Fruit fly (Drosophila melanogaster): Measurements from ENCODE around the gene schuy.

The schuy gene

DNA sequence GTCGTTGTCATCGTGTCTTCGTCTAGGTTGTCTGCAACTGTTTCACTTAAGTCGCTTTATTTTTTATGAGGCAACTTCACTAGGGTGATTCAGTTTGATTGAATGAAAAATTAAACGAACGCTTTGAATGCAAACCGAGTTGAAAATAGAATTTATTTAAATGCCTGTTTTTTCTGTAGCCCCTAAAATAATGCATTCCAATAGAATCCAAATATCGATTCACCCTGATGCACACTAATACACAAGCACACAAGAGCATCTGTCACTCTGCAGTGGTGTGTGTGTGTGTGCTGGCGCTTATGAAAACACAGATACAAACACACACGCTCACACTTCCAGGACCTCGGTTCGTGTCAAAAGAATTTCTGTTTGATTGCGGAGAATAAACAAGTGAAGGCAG is 24.1 kb upstream of the schuy start (continued):
- TF ChIP-seq CG16779 (GFP tag; IDR thresholded peaks at IDR 0.05) (no peak), lilli (GFP tag; optimal IDR thresholded peaks at IDR 0.05) (peak; percentile 2), pho (GFP tag; optimal IDR thresholded peaks at IDR 0.05) (no peak), CG31388 (GFP tag; optimal IDR thresholded peaks at IDR 0.05) (no peak), NFAT (GFP tag; IDR thresholded peaks at IDR 0.05) (no peak; the same call in 1 of the 2 replicates), CG12391 (tag; optimal IDR thresholded peaks at IDR 0.05) (no peak), peb (GFP tag; IDR thresholded peaks at IDR 0.05) (no peak), gfzf (GFP tag; optimal IDR thresholded peaks at IDR 0.05) (no peak), prd (optimal IDR thresholded peaks at IDR 0.05) (no peak), prd (GFP tag; IDR thresholded peaks at IDR 0.05) (no peak), CG14860 (GFP tag; IDR thresholded peaks at IDR 0.05; ENCODE audit: partially characterized antibody) (no peak), gsb-n (tag; optimal IDR thresholded peaks at IDR 0.05) (no peak), CG18619 (GFP tag; optimal IDR thresholded peaks at IDR 0.05) (no peak), sens (GFP tag) (peak; percentile 30), Fer1 (GFP tag; optimal IDR thresholded peaks at IDR 0.05) (peak; percentile 49), scrt (GFP tag; optimal IDR thresholded peaks at IDR 0.05) (no peak), mam (GFP tag; optimal IDR thresholded peaks at IDR 0.05) (no peak), Doc3 (GFP tag; IDR thresholded peaks at IDR 0.05; ENCODE audit: partially characterized antibody) (no peak), sc (optimal IDR thresholded peaks at IDR 0.05) (no peak), sc (GFP tag; optimal IDR thresholded peaks at IDR 0.05) (no peak), D19B (GFP tag; optimal IDR thresholded peaks at IDR 0.05) (no peak), B-H2 (GFP tag; optimal IDR thresholded peaks at IDR 0.05) (peak; percentile 63), pita (GFP tag; optimal IDR thresholded peaks at IDR 0.05) (no peak), CG10565 (GFP tag; optimal IDR thresholded peaks at IDR 0.05) (no peak), shn (GFP tag; optimal IDR thresholded peaks at IDR 0.05) (no peak), fd102C (GFP tag; optimal IDR thresholded peaks at IDR 0.05) (no peak), CG10431 (GFP tag; optimal IDR thresholded peaks at IDR 0.05) (no peak), CG8478 (optimal IDR thresholded peaks at IDR 0.05) (no peak), MESR4 (GFP tag; optimal IDR thresholded peaks at IDR 0.05) (no peak), E2f1 (GFP tag; IDR thresholded peaks at IDR 0.05) (no peak), CG16813 (GFP tag; IDR thresholded peaks at IDR 0.05; ENCODE audit: partially characterized antibody) (no peak), CG1233 (GFP tag; optimal IDR thresholded peaks at IDR 0.05) (no peak), CG4820 (GFP tag; optimal IDR thresholded peaks at IDR 0.05) (no peak), kay (GFP tag; optimal IDR thresholded peaks at IDR 0.05) (no peak), CG7357 (GFP tag; IDR thresholded peaks at IDR 0.05) (no peak), Dll (GFP tag; IDR thresholded peaks at IDR 0.05; ENCODE audit: partially characterized antibody) (no peak), Ets97D (GFP tag; optimal IDR thresholded peaks at IDR 0.05) (no peak), CG4328 (GFP tag; optimal IDR thresholded peaks at IDR 0.05) (no peak), CG15269 (tag; optimal IDR thresholded peaks at IDR 0.05) (peak; percentile 38), CkIIα-i1 (GFP tag; IDR thresholded peaks at IDR 0.05) (no peak), HLH54F (GFP tag; optimal IDR thresholded peaks at IDR 0.05) (no peak), CG4617 (GFP tag; optimal IDR thresholded peaks at IDR 0.05; ENCODE audit: borderline replicate concordance) (no peak), ro (GFP tag; IDR thresholded peaks at IDR 0.05) (no peak), yki (optimal IDR thresholded peaks at IDR 0.05) (no peak), Jarid2 (GFP tag; optimal IDR thresholded peaks at IDR 0.05) (no peak), CG6854 (GFP tag; optimal IDR thresholded peaks at IDR 0.05) (peak; percentile 45), Neu2 (GFP tag; optimal IDR thresholded peaks at IDR 0.05; ENCODE audit: borderline replicate concordance) (no peak), CG2129 (GFP tag; IDR thresholded peaks at IDR 0.05; ENCODE audit: partially characterized antibody) (no peak), Mes4 (GFP tag; optimal IDR thresholded peaks at IDR 0.05) (no peak), Hr51 (GFP tag; optimal IDR thresholded peaks at IDR 0.05) (peak in 1 of 2 experiments; percentile 52), sug (tag; optimal IDR thresholded peaks at IDR 0.05) (peak; percentile 17), Fer2 (tag; optimal IDR thresholded peaks at IDR 0.05) (no peak)

Data from whole organism, embryonic.